Fruit fly (Drosophila melanogaster) whole organism, prepupa: ENCODE measurements around the gene CG16727.

ENCODE experiments used
- CG3032 ChIP-seq: fragments of 200-800 bp; optimal IDR thresholded peaks from 2 replicates; lab custom pipeline; 2019; ENCODE audit warnings: missing biosample characterization, mild to moderate bottlenecking, missing genetic modification characterization, moderate library complexity
- CG3919 ChIP-seq: fragments of 200-800 bp; sonication (Bioruptor generic); optimal IDR thresholded peaks from 3 replicates; lab custom pipeline; 2016; ENCODE audit warnings: missing biosample characterization, missing genetic modification characterization
- CG6808 ChIP-seq: fragments of 200-800 bp; sonication (Bioruptor generic); optimal IDR thresholded peaks from 3 replicates; lab custom pipeline; 2017; ENCODE audit warnings: missing biosample characterization, missing genetic modification characterization, mild to moderate bottlenecking, moderate library complexity, missing genetic modification reagents
- Eip78C ChIP-seq: fragments of 200-800 bp; sonication (Bioruptor generic); peaks from one replicate; lab custom pipeline; 2016; ENCODE audit warnings: missing biosample characterization, missing genetic modification characterization
- OdsH ChIP-seq: fragments of 200-800 bp; sonication (Bioruptor generic); optimal IDR thresholded peaks from 3 replicates; lab custom pipeline; 2016; ENCODE audit warnings: missing biosample characterization, missing genetic modification characterization
- Smox ChIP-seq: fragments of 200-800 bp; sonication (Bioruptor generic); optimal IDR thresholded peaks from 3 replicates; lab custom pipeline; 2016; ENCODE audit warnings: missing biosample characterization, missing genetic modification characterization
- Sox102F ChIP-seq: fragments of 200-800 bp; sonication (Bioruptor generic); optimal IDR thresholded peaks from 2 replicates; lab custom pipeline; 2016; ENCODE audit warnings: missing biosample characterization, mild to moderate bottlenecking, missing genetic modification characterization
- Sox15 ChIP-seq: fragments of 200-800 bp; sonication (Bioruptor generic); optimal IDR thresholded peaks from 3 replicates; lab custom pipeline; 2016; ENCODE audit warnings: missing biosample characterization, missing genetic modification characterization
- eg ChIP-seq: fragments of 200-800 bp; sonication (Bioruptor generic); IDR thresholded peaks from 3 replicates; pipeline ENCODE4 v1.3.6; 2022; ENCODE audit warnings: missing biosample characterization, missing genetic modification characterization
- fd59A ChIP-seq: fragments of 200-800 bp; sonication (Bioruptor generic); optimal IDR thresholded peaks from 2 replicates; lab custom pipeline; 2017; ENCODE audit warnings: missing biosample characterization, mild to moderate bottlenecking, missing genetic modification characterization, missing genetic modification reagents
- lz ChIP-seq: fragments of 200-800 bp; sonication (Bioruptor generic); optimal IDR thresholded peaks from 3 replicates; lab custom pipeline; 2016; ENCODE audit warnings: missing biosample characterization, missing genetic modification characterization
- net ChIP-seq: fragments of 200-800 bp; sonication (Bioruptor generic); optimal IDR thresholded peaks from 3 replicates; lab custom pipeline; 2016; ENCODE audit warnings: missing biosample characterization, missing genetic modification characterization
- ss ChIP-seq, 2 experiments: fragments of 200-800 bp; sonication (Bioruptor generic); optimal IDR thresholded peaks; 2 replicates in 1 of 2; 3 replicates in 1 of 2; lab custom pipeline; 2017 to 2018; ENCODE audit warnings: mild to moderate bottlenecking in 2 of 2, missing biosample characterization in 2 of 2, missing genetic modification characterization in 2 of 2, moderate library complexity in 1 of 2

- no peak for TF ChIP-seq lz (GFP tag; lab: Kevin White, UChicago)
- TF ChIP-seq CG3919, result no peak
- TF ChIP-seq Eip78C (GFP tag; lab: Kevin White, UChicago), result peak; percentile 26
- TF ChIP-seq eg, result no peak
- TF ChIP-seq CG3032 (tag; lab: Kevin White, UChicago), result no peak
- no peak for TF ChIP-seq ss (GFP tag; optimal IDR thresholded peaks at IDR 0.05; lab: Kevin White, UChicago)
- TF ChIP-seq Sox15 (GFP tag; lab: Kevin White, UChicago), result no peak
- no peak for TF ChIP-seq CG6808 (GFP tag; lab: Kevin White, UChicago)
- TF ChIP-seq Sox102F (GFP tag; lab: Kevin White, UChicago), result no peak
- no peak for TF ChIP-seq OdsH (GFP tag; lab: Kevin White, UChicago)
- TF ChIP-seq fd59A, result no peak
- no peak for TF ChIP-seq Smox (GFP tag; lab: Kevin White, UChicago)
- no peak for TF ChIP-seq net (GFP tag; lab: Kevin White, UChicago)
Measured at dm6 chr3R:19632685-19633116, 19.5 kb downstream of the CG16727 start, which contains the start of gene CG6231.
